Worm (Caenorhabditis elegans): Measurements from ENCODE around the gene F59E12.6.

DNA sequence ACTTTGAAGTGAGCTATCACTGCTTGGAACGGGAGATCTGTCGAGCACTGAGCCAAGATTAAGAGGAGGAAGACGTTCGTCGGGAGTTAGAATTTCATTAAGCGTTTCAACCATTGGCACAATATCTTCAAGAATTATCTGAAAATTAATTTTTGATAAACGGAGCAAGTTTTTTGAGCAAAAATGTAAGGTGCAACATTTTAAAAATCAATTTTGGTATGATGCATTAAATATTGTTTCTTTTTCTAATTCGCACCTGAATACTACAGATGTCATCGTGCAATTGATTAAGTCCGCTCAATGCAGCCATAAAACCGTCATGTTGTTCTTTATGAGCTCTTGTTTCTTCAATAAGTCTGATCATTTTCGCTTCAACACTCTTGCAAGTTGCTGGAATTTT, 17.5 kb upstream of the F59E12.6 start, which contains the start of gene ddl-1:
- TF ChIP-seq nhr-12 (tag; optimal IDR thresholded peaks at IDR 0.05) (no peak), drap-1 (GFP tag; optimal IDR thresholded peaks at IDR 0.05) (no peak), ztf-11 (tag; optimal IDR thresholded peaks at IDR 0.05) (no peak), unc-62 (GFP tag; optimal IDR thresholded peaks at IDR 0.05) (no peak), nhr-76 (tag; optimal IDR thresholded peaks at IDR 0.05) (no peak), snpc-4 (tag; optimal IDR thresholded peaks at IDR 0.05) (no peak), unc-39 (tag; optimal IDR thresholded peaks at IDR 0.05) (no peak), bed-3 (GFP tag; optimal IDR thresholded peaks at IDR 0.05) (no peak)

Measured in whole organism, mixed stage, embryonic.